Worm (Caenorhabditis elegans): ENCODE measurements around the gene usp-14.

DNA sequence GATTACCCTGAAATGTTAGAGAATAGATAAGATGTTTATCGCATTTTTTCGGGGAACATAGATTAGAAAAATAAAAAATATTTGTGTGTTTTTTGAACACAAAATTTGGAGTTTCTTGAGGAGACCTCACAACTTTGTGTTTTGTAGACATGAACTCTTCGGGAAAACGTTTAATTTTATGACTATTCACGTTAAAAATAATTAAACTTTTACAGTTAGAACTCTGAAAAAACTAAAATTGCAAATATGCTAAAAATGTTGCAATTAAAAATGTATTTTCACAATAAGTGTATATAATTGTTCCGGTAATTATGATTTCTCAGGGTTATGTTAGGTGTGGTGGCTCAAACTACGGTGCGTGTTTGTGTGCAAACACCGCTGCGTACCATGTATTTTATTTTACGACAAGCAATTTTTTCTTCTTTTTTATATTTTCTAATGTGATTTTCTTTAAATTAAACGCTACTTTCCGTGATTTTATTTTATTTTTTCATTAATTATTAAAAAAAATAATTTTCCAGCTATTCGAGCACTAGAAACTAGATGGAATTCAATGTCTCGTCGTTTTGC, 39.8 kb upstream of the usp-14 start, which contains the start of the genes F57C2.5 and spat-1:
- TF ChIP-seq B0336.3 (GFP tag; IDR thresholded peaks at IDR 0.05) (0 out of 2 replicates have a peak, but pooled peaks have one; percentile 23), Y79H2A.3 (GFP tag; conservative IDR thresholded peaks at IDR 0.05) (no peak; the same call in 1 of the 2 replicates), ama-1 (optimal IDR thresholded peaks at IDR 0.05) (no peak), ama-1 (GFP tag; optimal IDR thresholded peaks at IDR 0.05) (no peak), sea-2 (GFP tag; IDR thresholded peaks at IDR 0.05) (no peak), egl-18 (GFP tag; IDR thresholded peaks at IDR 0.05) (no peak), T26A5.8 (tag; optimal IDR thresholded peaks at IDR 0.05) (no peak), madf-3 (GFP tag; IDR thresholded peaks at IDR 0.05) (no peak), dpl-1 (GFP tag; optimal IDR thresholded peaks at IDR 0.05) (peak; percentile 2), sptf-2 (GFP tag; optimal IDR thresholded peaks at IDR 0.05) (no peak)

Measured in whole organism, young adult.